Fruit fly (Drosophila melanogaster) whole organism, embryonic: Measurements from ENCODE around the gene Sld5.

ENCODE experiments used
- Atf6 ChIP-seq: fragments of 200-800 bp; sonication (Bioruptor generic); IDR thresholded peaks from 2 replicates; pipeline ENCODE4 v1.3.6; 2022; ENCODE audit warnings: missing biosample characterization, missing genetic modification characterization
- Blimp-1 ChIP-seq: fragments of 200-800 bp; sonication (Bioruptor generic); optimal IDR thresholded peaks from 3 replicates; lab custom pipeline; 2018; ENCODE audit warnings: missing biosample characterization, missing genetic modification characterization, mild to moderate bottlenecking, moderate library complexity, missing genetic modification reagents
- CG12942 ChIP-seq: fragments of 200-800 bp; sonication (Bioruptor generic); optimal IDR thresholded peaks from 3 replicates; lab custom pipeline; 2016; ENCODE audit warnings: missing biosample characterization, missing genetic modification characterization
- CG13624 ChIP-seq: fragments of 200-800 bp; sonication (Bioruptor generic); optimal IDR thresholded peaks from 2 replicates; lab custom pipeline; 2016; ENCODE audit warnings: missing biosample characterization, missing genetic modification characterization
- CG13775 ChIP-seq: fragments of 200-800 bp; sonication (Bioruptor generic); optimal IDR thresholded peaks from 3 replicates; lab custom pipeline; 2017; ENCODE audit warnings: missing biosample characterization, mild to moderate bottlenecking, missing genetic modification characterization
- CG14014 ChIP-seq: fragments of 200-800 bp; sonication (Bioruptor generic); IDR thresholded peaks from 2 replicates; pipeline ENCODE4 v1.3.6; 2022; ENCODE audit warnings: missing biosample characterization, missing genetic modification characterization
- CG14965 ChIP-seq: fragments of 200-800 bp; sonication (Bioruptor generic); optimal IDR thresholded peaks from 2 replicates; lab custom pipeline; 2016; ENCODE audit warnings: missing biosample characterization, missing genetic modification characterization, borderline replicate concordance
- CG15011 ChIP-seq: fragments of 200-800 bp; sonication (Bioruptor generic); optimal IDR thresholded peaks from 3 replicates; lab custom pipeline; 2018; ENCODE audit warnings: missing biosample characterization, mild to moderate bottlenecking, missing genetic modification characterization
- CG15269 ChIP-seq: fragments of 200-800 bp; sonication (Bioruptor generic); optimal IDR thresholded peaks from 2 replicates; lab custom pipeline; 2018; ENCODE audit warnings: missing biosample characterization, mild to moderate bottlenecking, missing genetic modification characterization, moderate library complexity
- CG17361 ChIP-seq: fragments of 200-800 bp; sonication (Bioruptor generic); IDR thresholded peaks from 3 replicates; pipeline ENCODE4 v1.3.6; 2022; ENCODE audit warnings: missing biosample characterization, missing genetic modification characterization
- CG2889 ChIP-seq: fragments of 200-800 bp; sonication (Bioruptor generic); IDR thresholded peaks from 3 replicates; pipeline ENCODE4 v1.3.6; 2022; ENCODE audit warnings: missing biosample characterization, missing genetic modification characterization
- CG31388 ChIP-seq: fragments of 200-800 bp; sonication (Bioruptor generic); optimal IDR thresholded peaks from 2 replicates; lab custom pipeline; 2016; ENCODE audit warnings: missing biosample characterization, missing genetic modification characterization
- CG3163 ChIP-seq: fragments of 200-800 bp; sonication (Bioruptor generic); optimal IDR thresholded peaks from 3 replicates; lab custom pipeline; 2016; ENCODE audit warnings: missing biosample characterization, missing genetic modification characterization
- CG33213 ChIP-seq: fragments of 200-800 bp; sonication (Bioruptor generic); optimal IDR thresholded peaks from 3 replicates; lab custom pipeline; 2016; ENCODE audit warnings: missing biosample characterization, missing genetic modification characterization
- CG6765 ChIP-seq: fragments of 200-800 bp; sonication (Bioruptor generic); optimal IDR thresholded peaks from 3 replicates; lab custom pipeline; 2017; ENCODE audit warnings: missing biosample characterization, mild to moderate bottlenecking, missing genetic modification characterization
- CG7839 ChIP-seq: fragments of 200-800 bp; sonication (Bioruptor generic); optimal IDR thresholded peaks from 3 replicates; lab custom pipeline; 2018; ENCODE audit warnings: missing biosample characterization, mild to moderate bottlenecking, missing genetic modification characterization, moderate library complexity
- CG9215 ChIP-seq: fragments of 200-800 bp; sonication (Bioruptor generic); IDR thresholded peaks from 2 replicates; pipeline ENCODE4 v1.3.6; 2022; ENCODE audit warnings: missing biosample characterization, missing genetic modification characterization
- CG9437 ChIP-seq: fragments of 200-800 bp; sonication (Bioruptor generic); optimal IDR thresholded peaks from 2 replicates; lab custom pipeline; 2018; ENCODE audit warnings: missing biosample characterization, mild to moderate bottlenecking, missing genetic modification characterization
- CG9727 ChIP-seq: fragments of 200-800 bp; sonication (Bioruptor generic); optimal IDR thresholded peaks from 3 replicates; lab custom pipeline; 2017; ENCODE audit warnings: missing biosample characterization, mild to moderate bottlenecking, missing genetic modification characterization
- CG9876 ChIP-seq: fragments of 200-800 bp; sonication (Bioruptor generic); optimal IDR thresholded peaks from 2 replicates; lab custom pipeline; 2016; ENCODE audit warnings: missing biosample characterization, missing genetic modification characterization
- Dfd ChIP-seq, 2 experiments: fragments of >200 bp; optimal IDR thresholded peaks; 2 replicates each; lab custom pipeline; 2017; ENCODE audit warnings: missing biosample characterization in 2 of 2, missing genetic modification characterization in 2 of 2
- Dp ChIP-seq: fragments of 200-800 bp; sonication (Bioruptor generic); optimal IDR thresholded peaks from 2 replicates; lab custom pipeline; 2018; ENCODE audit warnings: missing biosample characterization, mild to moderate bottlenecking, missing genetic modification characterization, moderate library complexity
- HLH4C ChIP-seq: fragments of 200-800 bp; sonication (Bioruptor generic); IDR thresholded peaks from 3 replicates; pipeline ENCODE4 v1.3.6; 2022; ENCODE audit warnings: missing biosample characterization, missing genetic modification characterization; ENCODE audit not compliant: partially characterized antibody
- Hey ChIP-seq: fragments of 200-800 bp; sonication (Bioruptor generic); optimal IDR thresholded peaks from 3 replicates; lab custom pipeline; 2018; ENCODE audit warnings: missing biosample characterization, mild to moderate bottlenecking, missing genetic modification characterization
- HmgZ ChIP-seq: fragments of 200-800 bp; sonication (Bioruptor generic); optimal IDR thresholded peaks from 2 replicates; lab custom pipeline; 2018; ENCODE audit warnings: missing biosample characterization, mild to moderate bottlenecking, missing genetic modification characterization
- Hmr ChIP-seq: fragments of 200-800 bp; sonication (Bioruptor generic); optimal IDR thresholded peaks from 3 replicates; lab custom pipeline; 2017; ENCODE audit warnings: mild to moderate bottlenecking, missing biosample characterization, missing genetic modification reagents, missing genetic modification characterization
- Lpt ChIP-seq: fragments of >200 bp; optimal IDR thresholded peaks from 2 replicates; lab custom pipeline; 2018; ENCODE audit warnings: missing biosample characterization, missing genetic modification characterization
- Med ChIP-seq: fragments of 200-800 bp; sonication (Bioruptor generic); peaks from one replicate; lab custom pipeline; 2016; ENCODE audit warnings: missing biosample characterization, missing genetic modification characterization, mild to moderate bottlenecking, inconsistent platforms, moderate library complexity
- Nf-YB ChIP-seq: fragments of 200-800 bp; sonication (Bioruptor generic); optimal IDR thresholded peaks from 3 replicates; lab custom pipeline; 2019; ENCODE audit warnings: missing biosample characterization, mild to moderate bottlenecking, missing genetic modification characterization, moderate library complexity
- PHDP ChIP-seq: fragments of 200-800 bp; sonication (Bioruptor generic); optimal IDR thresholded peaks from 3 replicates; lab custom pipeline; 2018; ENCODE audit warnings: missing biosample characterization, mild to moderate bottlenecking, missing genetic modification characterization, moderate library complexity
- Poxn ChIP-seq: fragments of 200-800 bp; sonication (Bioruptor generic); IDR thresholded peaks from 2 replicates; pipeline ENCODE4 v1.3.6; 2022; ENCODE audit warnings: missing biosample characterization, missing genetic modification characterization
- corto ChIP-seq: fragments of 200-800 bp; sonication (Bioruptor generic); optimal IDR thresholded peaks from 2 replicates; lab custom pipeline; 2016; ENCODE audit warnings: missing biosample characterization, mild to moderate bottlenecking, missing genetic modification characterization, moderate library complexity
- cwo ChIP-seq: fragments of 200-800 bp; sonication (Bioruptor generic); optimal IDR thresholded peaks from 3 replicates; lab custom pipeline; 2017; ENCODE audit warnings: missing biosample characterization, missing genetic modification characterization, mild to moderate bottlenecking, moderate library complexity, missing genetic modification reagents
- ems ChIP-seq: fragments of 200-800 bp; sonication (Bioruptor generic); optimal IDR thresholded peaks from 3 replicates; lab custom pipeline; 2016; ENCODE audit warnings: missing biosample characterization, missing genetic modification characterization
- fd3F ChIP-seq: fragments of 200-800 bp; sonication (Bioruptor generic); optimal IDR thresholded peaks from 2 replicates; lab custom pipeline; 2018; ENCODE audit warnings: missing biosample characterization, mild to moderate bottlenecking, missing genetic modification characterization, moderate library complexity
- fd64A ChIP-seq: fragments of 200-800 bp; sonication (Bioruptor generic); optimal IDR thresholded peaks from 3 replicates; lab custom pipeline; 2018; ENCODE audit warnings: missing biosample characterization, mild to moderate bottlenecking, missing genetic modification characterization
- grn ChIP-seq: fragments of 200-800 bp; sonication (Bioruptor generic); optimal IDR thresholded peaks from 3 replicates; lab custom pipeline; 2017; ENCODE audit warnings: missing biosample characterization, missing genetic modification characterization
- jigr1 ChIP-seq: fragments of 200-800 bp; sonication (Bioruptor generic); IDR thresholded peaks from 3 replicates; pipeline ENCODE4 v1.3.6; 2022; ENCODE audit warnings: missing biosample characterization, missing genetic modification characterization
- kah ChIP-seq: fragments of 200-800 bp; sonication (Bioruptor generic); optimal IDR thresholded peaks from 2 replicates; lab custom pipeline; 2018; ENCODE audit warnings: missing biosample characterization, mild to moderate bottlenecking, missing genetic modification characterization
- lab ChIP-seq: fragments of 200-800 bp; sonication (Bioruptor generic); optimal IDR thresholded peaks from 3 replicates; lab custom pipeline; 2017; ENCODE audit warnings: missing biosample characterization, missing genetic modification characterization, mild to moderate bottlenecking, moderate library complexity, missing genetic modification reagents
- nom ChIP-seq: fragments of 200-800 bp; sonication (Bioruptor generic); optimal IDR thresholded peaks from 2 replicates; lab custom pipeline; 2017; ENCODE audit warnings: missing biosample characterization, missing genetic modification characterization, mild to moderate bottlenecking, moderate library complexity, missing genetic modification reagents
- oc ChIP-seq: fragments of 200-800 bp; sonication (Bioruptor generic); optimal IDR thresholded peaks from 2 replicates; lab custom pipeline; 2018; ENCODE audit warnings: missing biosample characterization, mild to moderate bottlenecking, missing genetic modification characterization, moderate library complexity
- prd ChIP-seq, 3 experiments: fragments of >200 bp in 2 of 3; fragments of 200-800 bp in 1 of 3; sonication (Bioruptor generic) in 1 of 3; optimal IDR thresholded peaks in 2 of 3; IDR thresholded peaks in 1 of 3; 2 replicates in 2 of 3; 3 replicates in 1 of 3; pipeline versions ENCODE4 v1.3.6 to Lab custom; 2017 to 2022; ENCODE audit warnings: missing biosample characterization in 1 of 3, missing genetic modification characterization in 1 of 3
- repo ChIP-seq: fragments of 200-800 bp; sonication (Bioruptor generic); optimal IDR thresholded peaks from 2 replicates; lab custom pipeline; 2016; ENCODE audit warnings: missing biosample characterization, missing genetic modification characterization
- slbo ChIP-seq: fragments of 200-800 bp; sonication (Bioruptor generic); IDR thresholded peaks from 2 replicates; pipeline ENCODE4 v1.3.6; 2022; ENCODE audit warnings: missing biosample characterization, missing genetic modification characterization
- tap ChIP-seq: fragments of 200-800 bp; optimal IDR thresholded peaks from 3 replicates; lab custom pipeline; 2019; ENCODE audit warnings: missing biosample characterization, mild to moderate bottlenecking, missing genetic modification characterization, moderate library complexity
- trem ChIP-seq: fragments of 200-800 bp; optimal IDR thresholded peaks from 3 replicates; lab custom pipeline; 2019; ENCODE audit warnings: missing biosample characterization, mild to moderate bottlenecking, missing genetic modification characterization, moderate library complexity
- tx ChIP-seq: fragments of 200-800 bp; sonication (Bioruptor generic); optimal IDR thresholded peaks from 2 replicates; lab custom pipeline; 2016; ENCODE audit warnings: missing biosample characterization, missing genetic modification characterization
- zen ChIP-seq: fragments of 200-800 bp; sonication (Bioruptor generic); optimal IDR thresholded peaks from 3 replicates; lab custom pipeline; 2018; ENCODE audit warnings: missing biosample characterization, mild to moderate bottlenecking, missing genetic modification characterization, moderate library complexity

Gene Sld5

DNA sequence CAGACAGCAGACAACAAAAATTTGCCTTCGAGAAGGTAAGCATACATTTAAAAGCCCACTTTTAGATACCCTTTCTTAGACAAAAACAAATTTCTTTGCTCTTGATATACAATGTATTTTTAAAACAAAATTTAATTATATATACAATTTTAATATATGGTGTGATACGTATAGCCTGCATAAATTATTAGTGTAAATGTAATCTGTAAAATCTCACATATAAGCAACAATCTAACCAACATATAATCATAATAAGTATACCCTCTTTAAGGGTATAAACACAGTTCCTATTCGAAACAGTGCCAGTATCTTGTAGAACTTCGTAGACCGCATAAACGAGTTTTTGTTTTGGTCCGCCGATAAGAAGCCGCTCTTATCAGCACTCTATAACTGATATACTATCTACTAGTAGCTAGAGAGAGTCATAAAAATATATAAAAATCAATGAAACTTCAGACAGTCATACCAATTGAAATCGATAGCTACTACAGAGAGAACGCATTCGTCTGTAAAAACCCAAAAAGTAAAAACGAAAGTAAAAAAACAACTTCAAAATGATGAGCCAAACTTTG, 42.0 kb downstream of the Sld5 start, which contains the start of gene Kaz-m1 (continued):
- TF ChIP-seq CG9876 (GFP tag; lab: Kevin White, UChicago) (no peak), CG9215 (GFP tag; lab: Robert Waterston, UW) (no peak), prd (optimal IDR thresholded peaks at IDR 0.05; lab: Kevin White, UChicago) (no peak), prd (GFP tag; IDR thresholded peaks at IDR 0.05; lab: Robert Waterston, UW) (peak; percentile 58; the same call in 2 of the 3 replicates), jigr1 (no peak), CG14014 (GFP tag; lab: Robert Waterston, UW) (peak; percentile 35; the same call in 1 of the 2 replicates), ems (GFP tag; lab: Kevin White, UChicago) (no peak), CG13624 (GFP tag; lab: Kevin White, UChicago) (no peak), CG17361 (GFP tag; lab: Robert Waterston, UW) (peak; percentile 76), Nf-YB (peak; percentile 56), fd3F (GFP tag; lab: Kevin White, UChicago) (peak; percentile 15), CG15011 (no peak), CG14965 (GFP tag; lab: Kevin White, UChicago) (no peak), corto (GFP tag; lab: Kevin White, UChicago) (no peak), PHDP (tag; lab: Kevin White, UChicago) (peak; percentile 69), Lpt (GFP tag; lab: Kevin White, UChicago) (no peak), tx (GFP tag; lab: Kevin White, UChicago) (no peak), slbo (GFP tag; lab: Robert Waterston, UW) (peak; percentile 50; the same call in 1 of the 2 replicates), Dfd (GFP tag; optimal IDR thresholded peaks at IDR 0.05; lab: Kevin White, UChicago) (no peak), cwo (GFP tag; lab: Kevin White, UChicago) (peak; percentile 47), HmgZ (tag; lab: Kevin White, UChicago) (peak; percentile 39), CG7839 (tag; lab: Kevin White, UChicago) (peak; percentile 74), fd64A (GFP tag; lab: Kevin White, UChicago) (no peak), CG13775 (GFP tag; lab: Kevin White, UChicago) (peak; percentile 7), CG15269 (tag; lab: Kevin White, UChicago) (peak; percentile 66), zen (tag; lab: Kevin White, UChicago) (peak; percentile 26), CG12942 (GFP tag; lab: Kevin White, UChicago) (no peak), Hmr (GFP tag; lab: Kevin White, UChicago) (peak; percentile 49), CG3163 (GFP tag; lab: Kevin White, UChicago) (no peak), Blimp-1 (GFP tag; lab: Kevin White, UChicago) (peak; percentile 57), CG6765 (GFP tag; lab: Kevin White, UChicago) (peak; percentile 1), HLH4C (GFP tag; lab: Robert Waterston, UW) (no peak), grn (peak; percentile 67), CG31388 (GFP tag; lab: Kevin White, UChicago) (no peak), Med (GFP tag; lab: Kevin White, UChicago) (peak; percentile 39), Dp (GFP tag; lab: Kevin White, UChicago) (no peak), Poxn (no peak), CG9727 (GFP tag; lab: Kevin White, UChicago) (peak; percentile 44), repo (GFP tag; lab: Kevin White, UChicago) (no peak), trem (peak; percentile 53), CG2889 (no peak), CG33213 (GFP tag; lab: Kevin White, UChicago) (no peak), tap (tag; lab: Kevin White, UChicago) (peak; percentile 59), oc (peak; percentile 17), nom (GFP tag; lab: Kevin White, UChicago) (no peak), Atf6 (GFP tag; lab: Robert Waterston, UW) (0 out of 2 replicates have a peak, but pooled peaks have one; percentile 25), CG9437 (GFP tag; lab: Kevin White, UChicago) (peak; percentile 42), Hey (no peak), lab (GFP tag; lab: Kevin White, UChicago) (peak; percentile 43), kah (GFP tag; lab: Kevin White, UChicago) (peak; percentile 18)
